Fruit fly (Drosophila melanogaster): ENCODE measurements around the gene Cfp1.

Cfp1 gene

dm6 chrX:9251212-9251877 is 21.4 kb downstream of the Cfp1 start (continued):
- TF ChIP-seq fd85E (GFP tag; optimal IDR thresholded peaks at IDR 0.05) (peak; percentile 19), OdsH (GFP tag; optimal IDR thresholded peaks at IDR 0.05) (peak; percentile 63), CG3032 (tag; optimal IDR thresholded peaks at IDR 0.05) (peak; percentile 60), CG8119 (GFP tag; IDR thresholded peaks at IDR 0.05) (peak; percentile 30; the same call in 2 of the 3 replicates), vri (GFP tag; optimal IDR thresholded peaks at IDR 0.05) (peak; percentile 57), Eip78C (GFP tag) (peak; percentile 88), Sox102F (GFP tag; optimal IDR thresholded peaks at IDR 0.05) (peak; percentile 72), Hr38 (GFP tag; optimal IDR thresholded peaks at IDR 0.05) (no peak), Hr4 (GFP tag; optimal IDR thresholded peaks at IDR 0.05) (peak; percentile 54), Hr39 (GFP tag; optimal IDR thresholded peaks at IDR 0.05) (peak; percentile 74)

- TF ChIP-seq Sox102F (GFP tag; optimal IDR thresholded peaks at IDR 0.05) = peak; percentile 33
- peak; percentile 6 for TF ChIP-seq achi (GFP tag; optimal IDR thresholded peaks at IDR 0.05)
- peak; percentile 31 for TF ChIP-seq lz (GFP tag; optimal IDR thresholded peaks at IDR 0.05)
- no peak for TF ChIP-seq Eip78C (GFP tag)
- TF ChIP-seq Eip93F (GFP tag; optimal IDR thresholded peaks at IDR 0.05) = no peak
- no peak for TF ChIP-seq fd59A (GFP tag; optimal IDR thresholded peaks at IDR 0.05)
- TF ChIP-seq CG10669 (GFP tag; optimal IDR thresholded peaks at IDR 0.05) = no peak
- TF ChIP-seq Gug (GFP tag; IDR thresholded peaks at IDR 0.05) = no peak
- TF ChIP-seq Hr4 (GFP tag; optimal IDR thresholded peaks at IDR 0.05) = no peak
- no peak for TF ChIP-seq fd85E (GFP tag; optimal IDR thresholded peaks at IDR 0.05)
- TF ChIP-seq fkh (GFP tag; optimal IDR thresholded peaks at IDR 0.05) = peak; percentile 78
- no peak for TF ChIP-seq CG16779 (tag; optimal IDR thresholded peaks at IDR 0.05)
- peak; percentile 87 for TF ChIP-seq dsx (GFP tag; optimal IDR thresholded peaks at IDR 0.05; ENCODE audit: poor library complexity, severe bottlenecking)
- TF ChIP-seq CG15336 (GFP tag; IDR thresholded peaks at IDR 0.05) = peak; percentile 37; the same call in 1 of the 2 replicates
- TF ChIP-seq vri (GFP tag; optimal IDR thresholded peaks at IDR 0.05) = peak; percentile 3
- TF ChIP-seq ss (GFP tag; optimal IDR thresholded peaks at IDR 0.05) = peak; percentile 31 to 62
- TF ChIP-seq Sox14 (GFP tag; optimal IDR thresholded peaks at IDR 0.05) = peak; percentile 54
- no peak for TF ChIP-seq acj6 (GFP tag; optimal IDR thresholded peaks at IDR 0.05)
- peak; percentile 49 for TF ChIP-seq svp (GFP tag)
- TF ChIP-seq CG6163 (GFP tag; IDR thresholded peaks at IDR 0.05) = peak; percentile 56; the same call in 1 of the 3 replicates
- TF ChIP-seq esn (GFP tag; optimal IDR thresholded peaks at IDR 0.05) = peak; percentile 5
- TF ChIP-seq CG8632 (GFP tag; optimal IDR thresholded peaks at IDR 0.05) = no peak
- peak; percentile 43 for TF ChIP-seq CG6854 (GFP tag; optimal IDR thresholded peaks at IDR 0.05)
- TF ChIP-seq eg (GFP tag; IDR thresholded peaks at IDR 0.05) = peak; percentile 57; the same call in 2 of the 3 replicates
- TF ChIP-seq net (GFP tag; optimal IDR thresholded peaks at IDR 0.05) = peak; percentile 14
- TF ChIP-seq CG3919 (GFP tag; optimal IDR thresholded peaks at IDR 0.05) = peak; percentile 56
- TF ChIP-seq Met (GFP tag; optimal IDR thresholded peaks at IDR 0.05) = peak; percentile 38
- peak; percentile 20 for TF ChIP-seq topi (GFP tag; optimal IDR thresholded peaks at IDR 0.05)
- TF ChIP-seq Smox (GFP tag; optimal IDR thresholded peaks at IDR 0.05) = no peak
- peak; percentile 26 for TF ChIP-seq CG9139 (GFP tag; optimal IDR thresholded peaks at IDR 0.05)
- TF ChIP-seq Blimp-1 (GFP tag; optimal IDR thresholded peaks at IDR 0.05) = no peak
- no peak for TF ChIP-seq CG1621 (tag; optimal IDR thresholded peaks at IDR 0.05)
Observed at dm6 chrX:9250161-9250831, 22.5 kb downstream of the Cfp1 start, which contains the start of gene CG17754. TSS of gene CG17754 (plus strand) at chrX:9250420.

- TF ChIP-seq CG31627 (GFP tag; optimal IDR thresholded peaks at IDR 0.05) (peak; percentile 13), Hr38 (GFP tag; optimal IDR thresholded peaks at IDR 0.05) (no peak), CG9139 (GFP tag; optimal IDR thresholded peaks at IDR 0.05) (no peak), acj6 (GFP tag; optimal IDR thresholded peaks at IDR 0.05) (peak; percentile 30), Ets21C (GFP tag; optimal IDR thresholded peaks at IDR 0.05) (no peak), esn (GFP tag; optimal IDR thresholded peaks at IDR 0.05) (peak; percentile 62), CG11902 (GFP tag; optimal IDR thresholded peaks at IDR 0.05) (no peak), net (GFP tag; optimal IDR thresholded peaks at IDR 0.05) (peak; percentile 45), CG4318 (GFP tag; optimal IDR thresholded peaks at IDR 0.05) (no peak), Hr4 (GFP tag; optimal IDR thresholded peaks at IDR 0.05) (peak; percentile 47), Eip93F (GFP tag; optimal IDR thresholded peaks at IDR 0.05) (no peak), CG6163 (GFP tag; IDR thresholded peaks at IDR 0.05) (peak; percentile 79), CG7368 (GFP tag; optimal IDR thresholded peaks at IDR 0.05) (no peak), vri (GFP tag; optimal IDR thresholded peaks at IDR 0.05) (no peak), achi (GFP tag; optimal IDR thresholded peaks at IDR 0.05) (peak; percentile 56), CG32006 (GFP tag; optimal IDR thresholded peaks at IDR 0.05) (peak; percentile 62), CG8319 (GFP tag; optimal IDR thresholded peaks at IDR 0.05) (no peak), CG8119 (GFP tag; IDR thresholded peaks at IDR 0.05) (peak; percentile 71), CG10631 (GFP tag; optimal IDR thresholded peaks at IDR 0.05) (peak; percentile 52), Lpt (GFP tag; optimal IDR thresholded peaks at IDR 0.05) (no peak)
Observed at dm6 chrX:9248040-9248439, 24.7 kb downstream of the Cfp1 start.

Data from whole organism, prepupa.